Worm (Caenorhabditis elegans): ENCODE results near the gene R12C12.10.

Gene R12C12.10

ce11 chrII:6047639-6048159 is 4.6 kb upstream of the R12C12.10 start, which contains the start of the genes R12C12.6 and ran-5 (continued):
- TF ChIP-seq eor-1 (tag; optimal IDR thresholded peaks at IDR 0.05) (no peak), zag-1 (tag; optimal IDR thresholded peaks at IDR 0.05) (no peak), ztf-4 (tag; optimal IDR thresholded peaks at IDR 0.05) (no peak), snpc-4 (tag; optimal IDR thresholded peaks at IDR 0.05) (peak; percentile 87), nhr-23 (tag; optimal IDR thresholded peaks at IDR 0.05) (peak; percentile 90), jun-1 (tag; optimal IDR thresholded peaks at IDR 0.05) (peak; percentile 52)

DNA sequence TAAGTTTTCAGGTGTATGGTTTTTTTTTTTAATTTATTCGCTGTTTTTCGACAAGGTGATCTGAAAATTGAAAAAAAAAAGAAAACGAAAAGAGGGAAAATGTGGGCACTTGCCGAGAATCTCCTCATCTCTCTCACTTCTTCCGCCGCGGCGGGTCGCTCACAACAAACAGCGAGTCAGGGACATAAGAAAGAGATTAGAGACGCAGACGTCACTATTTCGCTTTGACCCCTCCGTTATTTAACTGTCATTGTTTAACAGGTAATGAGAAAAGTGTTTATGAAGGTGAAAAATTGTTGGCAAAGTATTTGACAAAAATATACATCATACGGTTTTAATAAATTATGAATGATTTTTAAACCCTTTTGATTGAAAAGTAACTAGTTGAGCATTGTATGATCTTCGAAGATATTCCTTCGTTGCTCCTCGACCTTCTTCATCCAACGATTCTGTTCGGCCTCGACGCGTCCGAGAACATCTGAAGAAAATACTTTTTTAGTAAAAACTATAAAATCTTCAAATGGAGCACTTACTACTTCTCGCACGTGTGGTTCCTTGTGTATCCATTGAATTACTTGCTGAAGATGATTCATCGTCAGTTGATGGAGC is 3.1 kb upstream of the R12C12.10 start:
- TF ChIP-seq R02D3.7 (tag; optimal IDR thresholded peaks at IDR 0.05) (no peak), nhr-23 (tag; optimal IDR thresholded peaks at IDR 0.05) (peak; percentile 22), nhr-12 (tag; optimal IDR thresholded peaks at IDR 0.05) (no peak), lin-39 (tag; optimal IDR thresholded peaks at IDR 0.05) (peak; percentile 8), nhr-25 (tag; optimal IDR thresholded peaks at IDR 0.05) (peak; percentile 41), ceh-9 (tag; optimal IDR thresholded peaks at IDR 0.05) (no peak), hmg-11 (tag; optimal IDR thresholded peaks at IDR 0.05) (peak; percentile 36), nhr-11 (tag; optimal IDR thresholded peaks at IDR 0.05) (no peak), ceh-16 (tag; optimal IDR thresholded peaks at IDR 0.05) (no peak), nfya-1 (tag; optimal IDR thresholded peaks at IDR 0.05; ENCODE audit: insufficient read depth) (peak; percentile 43), egl-5 (tag; optimal IDR thresholded peaks at IDR 0.05) (peak; percentile 30), pha-4 (tag; optimal IDR thresholded peaks at IDR 0.05) (peak; percentile 49)

ce11 chrII:6045048-6045447 is 2.0 kb upstream of the R12C12.10 start, which contains the start of gene R12C12.5:
R12C12.5 (minus strand) TSS chrII:6045148.
- TF ChIP-seq pha-4 (tag; optimal IDR thresholded peaks at IDR 0.05) (peak; percentile 59), hmg-11 (tag; optimal IDR thresholded peaks at IDR 0.05) (no peak), nhr-67 (tag; optimal IDR thresholded peaks at IDR 0.05) (no peak)

ce11 chrII:6031106-6031505 is 12.0 kb downstream of the R12C12.10 start, which contains the start of gene frpr-16:
frpr-16 (minus strand) TSS chrII:6031206.
- TF ChIP-seq ceh-82 (tag; optimal IDR thresholded peaks at IDR 0.05) (no peak), elt-3 (tag; optimal IDR thresholded peaks at IDR 0.05) (no peak), nhr-76 (tag; optimal IDR thresholded peaks at IDR 0.05) (no peak), nhr-11 (tag; optimal IDR thresholded peaks at IDR 0.05) (no peak), daf-12 (tag; optimal IDR thresholded peaks at IDR 0.05) (no peak), egl-27 (tag; optimal IDR thresholded peaks at IDR 0.05) (no peak), pha-4 (tag; optimal IDR thresholded peaks at IDR 0.05) (no peak), pqm-1 (tag; optimal IDR thresholded peaks at IDR 0.05) (no peak), fos-1 (tag; optimal IDR thresholded peaks at IDR 0.05) (no peak), ztf-4 (tag; optimal IDR thresholded peaks at IDR 0.05) (no peak)

DNA sequence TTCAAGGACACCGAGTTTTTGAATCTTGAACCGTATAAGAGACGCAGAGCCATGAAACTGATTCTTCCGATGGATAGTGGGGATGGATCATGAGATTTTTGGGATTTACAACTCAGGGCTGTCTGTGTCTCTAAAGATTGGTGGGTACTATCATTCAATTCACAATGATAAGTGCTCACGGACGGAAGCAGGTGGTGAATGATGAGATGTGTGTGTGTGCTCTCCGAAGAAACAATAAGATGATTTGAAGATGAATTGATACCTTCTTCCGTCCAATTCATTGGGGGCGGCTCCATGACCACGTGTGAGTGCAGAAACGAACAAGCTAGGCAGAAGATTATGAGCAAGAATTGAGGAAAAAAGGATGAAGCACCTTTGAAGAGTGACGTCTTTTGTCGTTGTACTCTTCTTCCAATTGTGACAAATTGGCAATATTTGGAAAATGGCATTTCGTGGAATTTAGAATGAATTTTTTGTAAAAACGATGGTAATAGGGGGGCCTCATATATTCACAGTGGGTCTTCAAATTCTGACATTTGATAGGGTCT is 14.4 kb downstream of the R12C12.10 start:
- no peak for TF ChIP-seq ztf-11 (tag; optimal IDR thresholded peaks at IDR 0.05)
- TF ChIP-seq daf-12 (tag; optimal IDR thresholded peaks at IDR 0.05): no peak
- TF ChIP-seq ama-1 (optimal IDR thresholded peaks at IDR 0.05): no peak
- TF ChIP-seq fkh-10 (GFP tag; optimal IDR thresholded peaks at IDR 0.05): no peak
- TF ChIP-seq ceh-28 (tag; optimal IDR thresholded peaks at IDR 0.05): no peak
- no peak for TF ChIP-seq lsy-12 (tag; optimal IDR thresholded peaks at IDR 0.05)
- no peak for TF ChIP-seq pha-4 (tag; optimal IDR thresholded peaks at IDR 0.05)
- TF ChIP-seq ztf-4 (tag; optimal IDR thresholded peaks at IDR 0.05): no peak
- TF ChIP-seq ceh-9 (tag; optimal IDR thresholded peaks at IDR 0.05): no peak
- TF ChIP-seq egl-27 (tag; optimal IDR thresholded peaks at IDR 0.05): no peak
- no peak for TF ChIP-seq hmg-11 (tag; optimal IDR thresholded peaks at IDR 0.05)
- TF ChIP-seq ceh-82 (tag; optimal IDR thresholded peaks at IDR 0.05): no peak
- TF ChIP-seq sea-2 (GFP tag; optimal IDR thresholded peaks at IDR 0.05): no peak
- TF ChIP-seq elt-1 (tag; optimal IDR thresholded peaks at IDR 0.05): no peak
- TF ChIP-seq eor-1 (tag; optimal IDR thresholded peaks at IDR 0.05): no peak
- no peak for TF ChIP-seq nhr-25 (tag; optimal IDR thresholded peaks at IDR 0.05)
- TF ChIP-seq nhr-76 (tag; optimal IDR thresholded peaks at IDR 0.05): no peak
- TF ChIP-seq ZK546.5 (tag; optimal IDR thresholded peaks at IDR 0.05): no peak
- TF ChIP-seq nhr-28 (tag; optimal IDR thresholded peaks at IDR 0.05): no peak
- TF ChIP-seq nfya-1 (tag; optimal IDR thresholded peaks at IDR 0.05; ENCODE audit: insufficient read depth): peak; percentile 22
- no peak for TF ChIP-seq jun-1 (tag; optimal IDR thresholded peaks at IDR 0.05)
- peak; percentile 36 for TF ChIP-seq lin-39 (tag; optimal IDR thresholded peaks at IDR 0.05)
- TF ChIP-seq unc-62 (GFP tag; optimal IDR thresholded peaks at IDR 0.05): no peak
- TF ChIP-seq mml-1 (tag; optimal IDR thresholded peaks at IDR 0.05): no peak
- TF ChIP-seq aly-2 (tag; optimal IDR thresholded peaks at IDR 0.05): no peak
- TF ChIP-seq nhr-11 (tag; optimal IDR thresholded peaks at IDR 0.05): peak; percentile 35
- TF ChIP-seq pqm-1 (tag; optimal IDR thresholded peaks at IDR 0.05): no peak
- TF ChIP-seq unc-39 (tag; optimal IDR thresholded peaks at IDR 0.05): no peak
- TF ChIP-seq nhr-23 (tag; optimal IDR thresholded peaks at IDR 0.05): no peak
- no peak for TF ChIP-seq zag-1 (tag; optimal IDR thresholded peaks at IDR 0.05)
- no peak for TF ChIP-seq elt-2 (tag; optimal IDR thresholded peaks at IDR 0.05)
- no peak for TF ChIP-seq nhr-12 (tag; optimal IDR thresholded peaks at IDR 0.05)
- peak; percentile 35 for TF ChIP-seq egl-5 (tag; optimal IDR thresholded peaks at IDR 0.05)
- TF ChIP-seq ceh-16 (tag; optimal IDR thresholded peaks at IDR 0.05): no peak

Data from whole organism, L3 larva.